Worm (Caenorhabditis elegans) whole organism, young adult: ENCODE measurements around the gene K10C9.7.

Experiments used
- ama-1 ChIP-seq, 3 experiments: fragments of 150-350 bp in 1 of 3; sonication (generic microtip) in 2 of 3; optimal IDR thresholded peaks; 2 replicates each; lab custom pipeline; 2014 to 2018; ENCODE audit warnings: missing biosample characterization in 2 of 3, missing genetic modification characterization in 2 of 3, missing genetic modification reagents in 2 of 3
- bed-1 ChIP-seq: fragments of 200-800 bp; sonication (Bioruptor generic); IDR thresholded peaks from 2 replicates; pipeline ENCODE4 v1.3.6; 2022; ENCODE audit warnings: missing genetic modification reagents, missing genetic modification characterization, missing compliant biosample characterization
- dpff-1 ChIP-seq: sonication (generic microtip); optimal IDR thresholded peaks from 2 replicates; lab custom pipeline; 2017; ENCODE audit warnings: mild to moderate bottlenecking, missing genetic modification characterization, missing compliant biosample characterization
- efl-1 ChIP-seq: fragments of 150-350 bp; optimal IDR thresholded peaks from 2 replicates; lab custom pipeline; 2014; ENCODE audit warnings: missing biosample characterization, missing genetic modification reagents, missing genetic modification characterization
- hmg-1.2 ChIP-seq: fragments of 200-800 bp; sonication (Bioruptor generic); IDR thresholded peaks from 2 replicates; pipeline ENCODE4 v1.3.6; 2022; ENCODE audit warnings: missing genetic modification reagents, missing genetic modification characterization, missing compliant biosample characterization
- sptf-2 ChIP-seq: fragments of 200-800 bp; sonication (Bioruptor generic); optimal IDR thresholded peaks from 2 replicates; lab custom pipeline; 2018; ENCODE audit warnings: mild to moderate bottlenecking, missing genetic modification characterization, missing compliant biosample characterization
- zim-3 ChIP-seq: sonication (generic microtip); optimal IDR thresholded peaks from 2 replicates; lab custom pipeline; 2017; ENCODE audit warnings: mild to moderate bottlenecking, missing genetic modification characterization, moderate library complexity, missing compliant biosample characterization

- no peak for TF ChIP-seq sptf-2 (GFP tag; lab: Kevin White, UChicago)
- no peak for TF ChIP-seq ama-1 (optimal IDR thresholded peaks at IDR 0.05; lab: Kevin White, UChicago)
- no peak for TF ChIP-seq ama-1 (GFP tag; optimal IDR thresholded peaks at IDR 0.05; lab: Kevin White, UChicago)
- no peak for TF ChIP-seq bed-1 (GFP tag; lab: Robert Waterston, UW)
- TF ChIP-seq efl-1, result peak; percentile 86
- peak; percentile 44; the same call in 1 of the 2 replicates for TF ChIP-seq hmg-1.2 (GFP tag; lab: Robert Waterston, UW)
- TF ChIP-seq dpff-1 (tag; lab: Kevin White, UChicago), result no peak
- no peak for TF ChIP-seq zim-3 (tag; lab: Kevin White, UChicago)
Observed at ce11 chrV:1049334-1049733, 18.0 kb downstream of the K10C9.7 start.
